Fruit fly (Drosophila melanogaster) whole organism, pupa: ENCODE results near the gene CG13003.

Experiments used
- CG10348 ChIP-seq: fragments of 200-800 bp; sonication (Bioruptor generic); IDR thresholded peaks from 2 replicates; pipeline ENCODE4 v1.3.6; 2022; ENCODE audit warnings: missing biosample characterization, missing genetic modification characterization
- CG15710 ChIP-seq: fragments of 200-800 bp; sonication (Bioruptor generic); optimal IDR thresholded peaks from 2 replicates; lab custom pipeline; 2018; ENCODE audit warnings: missing biosample characterization, mild to moderate bottlenecking, missing genetic modification characterization, moderate library complexity
- CG32121 ChIP-seq: fragments of 200-800 bp; sonication (Bioruptor generic); IDR thresholded peaks from 2 replicates; pipeline ENCODE4 v1.3.6; 2022; ENCODE audit warnings: missing biosample characterization, missing genetic modification characterization
- CG34367 ChIP-seq: fragments of 200-800 bp; sonication (Bioruptor generic); optimal IDR thresholded peaks from 2 replicates; lab custom pipeline; 2018; ENCODE audit warnings: missing biosample characterization, mild to moderate bottlenecking, missing genetic modification characterization
- CG4496 ChIP-seq: fragments of 200-800 bp; sonication (Bioruptor generic); IDR thresholded peaks from 3 replicates; pipeline ENCODE4 v1.3.6; 2022; ENCODE audit warnings: missing biosample characterization, missing genetic modification characterization
- CG8301 ChIP-seq: fragments of 200-800 bp; sonication (Bioruptor generic); optimal IDR thresholded peaks from 2 replicates; lab custom pipeline; 2018; ENCODE audit warnings: missing biosample characterization, mild to moderate bottlenecking, missing genetic modification characterization
- CG9948 ChIP-seq: fragments of 200-800 bp; sonication (Bioruptor generic); optimal IDR thresholded peaks from 2 replicates; lab custom pipeline; 2018; ENCODE audit warnings: missing biosample characterization, mild to moderate bottlenecking, missing genetic modification characterization, moderate library complexity
- EcR ChIP-seq: fragments of 200-800 bp; sonication (Bioruptor generic); optimal IDR thresholded peaks from 3 replicates; lab custom pipeline; 2019; ENCODE audit warnings: missing biosample characterization, missing genetic modification characterization, mild to moderate bottlenecking, moderate library complexity, missing genetic modification reagents
- Ets98B ChIP-seq: fragments of 200-800 bp; sonication (Bioruptor generic); IDR thresholded peaks from 2 replicates; pipeline ENCODE4 v1.3.6; 2022; ENCODE audit warnings: missing biosample characterization, missing genetic modification characterization
- Pif1A ChIP-seq: fragments of 200-800 bp; sonication (Bioruptor generic); optimal IDR thresholded peaks from 3 replicates; lab custom pipeline; 2016; ENCODE audit warnings: missing biosample characterization, missing genetic modification characterization
- Snoo ChIP-seq: fragments of 200-800 bp; sonication (Bioruptor generic); optimal IDR thresholded peaks from 3 replicates; lab custom pipeline; 2017; ENCODE audit warnings: missing biosample characterization, mild to moderate bottlenecking, missing genetic modification characterization, inconsistent platforms

DNA sequence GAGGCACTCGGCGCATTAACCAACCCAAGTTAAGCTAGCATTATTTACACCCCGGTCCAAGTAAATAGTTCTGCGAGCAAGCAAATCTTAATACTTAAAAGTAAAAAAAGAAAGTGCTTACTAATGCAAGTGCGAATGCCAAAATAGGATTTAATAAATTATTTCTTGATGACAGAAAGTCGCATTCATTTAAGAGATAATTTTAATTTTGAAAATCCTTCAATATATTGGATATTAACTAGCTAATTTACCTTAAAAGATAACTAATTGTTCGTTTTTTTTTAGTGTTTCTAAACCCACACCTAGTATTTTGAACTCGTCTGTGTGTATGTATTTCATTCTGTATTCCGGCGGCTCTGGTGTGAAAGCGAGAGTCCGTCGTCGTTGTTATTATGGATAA lies 21.6 kb downstream of the CG13003 start:
- TF ChIP-seq CG32121 (GFP tag; lab: Robert Waterston, UW) (peak; percentile 69), CG4496 (GFP tag; lab: Robert Waterston, UW) (no peak), CG8301 (peak; percentile 26), CG9948 (no peak), EcR (GFP tag; lab: Kevin White, UChicago) (no peak), Pif1A (peak; percentile 15), Snoo (tag; lab: Kevin White, UChicago) (no peak), CG10348 (GFP tag; lab: Robert Waterston, UW) (no peak), CG34367 (tag; lab: Kevin White, UChicago) (no peak), CG15710 (tag; lab: Kevin White, UChicago) (no peak), Ets98B (GFP tag; lab: Robert Waterston, UW) (no peak)
